Worm (Caenorhabditis elegans) whole organism, L3 larva: ENCODE results near the gene osm-3.

Experiments used
- R02D3.7 ChIP-seq: fragments of 150-350 bp; optimal IDR thresholded peaks from 2 replicates; lab custom pipeline; 2014; ENCODE audit warnings: missing biosample characterization, missing genetic modification characterization
- ZK546.5 ChIP-seq: sonication (generic microtip); optimal IDR thresholded peaks from 2 replicates; lab custom pipeline; 2017; ENCODE audit warnings: missing biosample characterization, missing genetic modification characterization
- aly-2 ChIP-seq: fragments of 150-350 bp; optimal IDR thresholded peaks from 2 replicates; lab custom pipeline; 2014; ENCODE audit warnings: missing biosample characterization, missing genetic modification characterization
- ceh-28 ChIP-seq: fragments of 150-350 bp; optimal IDR thresholded peaks from 2 replicates; lab custom pipeline; 2014; ENCODE audit warnings: missing biosample characterization, missing genetic modification reagents, missing genetic modification characterization
- ceh-9 ChIP-seq: sonication (generic microtip); optimal IDR thresholded peaks from 2 replicates; lab custom pipeline; 2018; ENCODE audit warnings: missing biosample characterization, missing genetic modification characterization
- daf-12 ChIP-seq: fragments of 150-350 bp; optimal IDR thresholded peaks from 2 replicates; lab custom pipeline; 2014; ENCODE audit warnings: missing biosample characterization, missing genetic modification reagents, missing genetic modification characterization
- egl-5 ChIP-seq: fragments of 150-350 bp; optimal IDR thresholded peaks from 2 replicates; lab custom pipeline; 2017; ENCODE audit warnings: missing biosample characterization, missing genetic modification reagents, missing genetic modification characterization, inconsistent platforms
- elt-1 ChIP-seq: fragments of 150-350 bp; optimal IDR thresholded peaks from 2 replicates; lab custom pipeline; 2014; ENCODE audit warnings: missing biosample characterization, missing genetic modification characterization
- elt-2 ChIP-seq: sonication (generic microtip); optimal IDR thresholded peaks from 2 replicates; lab custom pipeline; 2016; ENCODE audit warnings: missing genetic modification reagents, mild to moderate bottlenecking, missing genetic modification characterization, missing compliant biosample characterization
- elt-3 ChIP-seq, 3 experiments: fragments of 150-350 bp in 1 of 3; sonication (generic microtip) in 2 of 3; optimal IDR thresholded peaks; 2 replicates in 2 of 3; 4 replicates in 1 of 3; lab custom pipeline; 2014 to 2017; ENCODE audit warnings: missing biosample characterization in 3 of 3, missing genetic modification characterization in 3 of 3
- eor-1 ChIP-seq, 2 experiments: fragments of 150-350 bp; optimal IDR thresholded peaks; 2 replicates each; lab custom pipeline; 2014 to 2018; ENCODE audit warnings: missing biosample characterization in 2 of 2, missing genetic modification characterization in 2 of 2
- fkh-10 ChIP-seq: sonication (generic microtip); optimal IDR thresholded peaks from 2 replicates; lab custom pipeline; 2017; ENCODE audit warnings: missing biosample characterization, missing genetic modification reagents, missing genetic modification characterization
- fkh-2 ChIP-seq: fragments of 150-350 bp; optimal IDR thresholded peaks from 2 replicates; lab custom pipeline; 2014; ENCODE audit warnings: missing biosample characterization, missing genetic modification reagents, missing genetic modification characterization
- fos-1 ChIP-seq: fragments of 150-350 bp; optimal IDR thresholded peaks from 2 replicates; lab custom pipeline; 2014; ENCODE audit warnings: missing biosample characterization, missing genetic modification characterization
- hmg-11 ChIP-seq: sonication (generic microtip); optimal IDR thresholded peaks from 2 replicates; lab custom pipeline; 2016; ENCODE audit warnings: missing genetic modification characterization, missing compliant biosample characterization
- jun-1 ChIP-seq: fragments of 150-350 bp; optimal IDR thresholded peaks from 2 replicates; lab custom pipeline; 2014; ENCODE audit warnings: missing biosample characterization, missing genetic modification reagents, missing genetic modification characterization
- lin-15B ChIP-seq: fragments of 150-350 bp; optimal IDR thresholded peaks from 2 replicates; lab custom pipeline; 2014; ENCODE audit warnings: missing biosample characterization, missing genetic modification characterization
- lin-39 ChIP-seq: fragments of 150-350 bp; optimal IDR thresholded peaks from 2 replicates; lab custom pipeline; 2018; ENCODE audit warnings: missing biosample characterization, missing genetic modification reagents, missing genetic modification characterization
- lsy-12 ChIP-seq: sonication (generic microtip); optimal IDR thresholded peaks from 2 replicates; lab custom pipeline; 2016; ENCODE audit warnings: mild to moderate bottlenecking, missing genetic modification characterization, missing compliant biosample characterization
- mdl-1 ChIP-seq: fragments of 150-350 bp; optimal IDR thresholded peaks from 2 replicates; lab custom pipeline; 2014; ENCODE audit warnings: missing biosample characterization, missing genetic modification characterization
- mml-1 ChIP-seq: fragments of 150-350 bp; sonication (generic microtip); optimal IDR thresholded peaks from 3 replicates; lab custom pipeline; 2014; ENCODE audit warnings: missing biosample characterization, missing genetic modification characterization
- nfya-1 ChIP-seq: sonication (generic microtip); optimal IDR thresholded peaks from 2 replicates; lab custom pipeline; 2017; ENCODE audit warnings: missing genetic modification characterization, mild to moderate bottlenecking, missing compliant biosample characterization, antibody characterized with exemption, moderate library complexity; ENCODE audit not compliant: insufficient read depth
- nhr-11 ChIP-seq: fragments of 150-350 bp; optimal IDR thresholded peaks from 2 replicates; lab custom pipeline; 2014; ENCODE audit warnings: missing biosample characterization, missing genetic modification characterization
- nhr-28 ChIP-seq: fragments of 150-350 bp; optimal IDR thresholded peaks from 2 replicates; lab custom pipeline; 2014; ENCODE audit warnings: missing biosample characterization, missing genetic modification characterization
- nhr-67 ChIP-seq: fragments of 150-350 bp; optimal IDR thresholded peaks from 2 replicates; lab custom pipeline; 2014; ENCODE audit warnings: missing biosample characterization, missing genetic modification characterization
- nhr-76 ChIP-seq: fragments of 150-350 bp; sonication (generic microtip); optimal IDR thresholded peaks from 5 replicates; lab custom pipeline; 2014; ENCODE audit warnings: missing biosample characterization, missing genetic modification characterization
- pqm-1 ChIP-seq: fragments of 150-350 bp; optimal IDR thresholded peaks from 2 replicates; lab custom pipeline; 2017; ENCODE audit warnings: missing biosample characterization, missing genetic modification characterization, inconsistent platforms
- tbx-2 ChIP-seq: sonication (generic microtip); optimal IDR thresholded peaks from 2 replicates; lab custom pipeline; 2016; ENCODE audit warnings: mild to moderate bottlenecking, missing genetic modification characterization, missing compliant biosample characterization
- unc-39 ChIP-seq: sonication (generic microtip); optimal IDR thresholded peaks from 4 replicates; lab custom pipeline; 2017; ENCODE audit warnings: missing biosample characterization, missing genetic modification characterization
- unc-62 ChIP-seq: fragments of 150-350 bp; sonication (generic microtip); optimal IDR thresholded peaks from 4 replicates; lab custom pipeline; 2014; ENCODE audit warnings: missing biosample characterization, missing genetic modification reagents, missing genetic modification characterization
- zag-1 ChIP-seq: fragments of 150-350 bp; optimal IDR thresholded peaks from 2 replicates; lab custom pipeline; 2014; ENCODE audit warnings: missing biosample characterization, missing genetic modification characterization
- ztf-11 ChIP-seq: fragments of 150-350 bp; optimal IDR thresholded peaks from 2 replicates; lab custom pipeline; 2014; ENCODE audit warnings: missing biosample characterization, missing genetic modification characterization
- ztf-4 ChIP-seq: fragments of 150-350 bp; optimal IDR thresholded peaks from 2 replicates; lab custom pipeline; 2014; ENCODE audit warnings: missing biosample characterization, missing genetic modification characterization

Gene osm-3

DNA sequence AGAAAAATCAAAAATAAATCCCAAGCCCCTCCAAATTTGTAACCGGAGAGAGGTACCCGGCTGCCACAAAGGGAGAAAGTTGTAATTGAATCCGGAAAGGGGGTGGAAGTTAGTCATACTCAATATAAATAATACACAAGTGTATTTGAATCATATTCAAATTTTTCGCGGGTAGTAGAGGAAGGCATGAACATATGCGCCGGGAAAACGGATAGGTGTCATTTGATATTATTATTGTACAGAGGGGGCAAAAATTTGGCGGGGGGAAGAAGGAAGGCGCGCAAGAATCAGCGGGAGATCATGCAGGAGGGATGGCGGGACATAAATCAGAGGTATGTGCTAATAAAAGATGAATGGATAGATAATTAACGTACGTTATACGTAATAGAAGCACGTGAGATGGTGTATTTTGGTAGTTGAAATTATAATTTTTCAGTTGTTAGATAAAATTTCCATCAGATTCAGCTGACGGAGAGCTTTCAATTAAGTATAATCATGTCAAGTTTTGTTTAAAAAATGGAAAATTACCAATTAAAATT lies 25.8 kb upstream of the osm-3 start, which contains the start of gene F28F9.3:
F28F9.3 (plus strand) TSS at position 301 of the 539 bp plus-strand sequence.
- TF ChIP-seq ceh-9 (tag; lab: Kevin White, UChicago) (no peak), pqm-1 (no peak), lin-39 (no peak), R02D3.7 (tag; lab: Kevin White, UChicago) (no peak), lin-15B (no peak), eor-1 (tag; optimal IDR thresholded peaks at IDR 0.05; lab: Kevin White, UChicago) (no peak), mml-1 (tag; lab: Kevin White, UChicago) (no peak), mdl-1 (tag; lab: Kevin White, UChicago) (no peak)
- TF ChIP-seq, all 47 proteins: peak for 0

DNA sequence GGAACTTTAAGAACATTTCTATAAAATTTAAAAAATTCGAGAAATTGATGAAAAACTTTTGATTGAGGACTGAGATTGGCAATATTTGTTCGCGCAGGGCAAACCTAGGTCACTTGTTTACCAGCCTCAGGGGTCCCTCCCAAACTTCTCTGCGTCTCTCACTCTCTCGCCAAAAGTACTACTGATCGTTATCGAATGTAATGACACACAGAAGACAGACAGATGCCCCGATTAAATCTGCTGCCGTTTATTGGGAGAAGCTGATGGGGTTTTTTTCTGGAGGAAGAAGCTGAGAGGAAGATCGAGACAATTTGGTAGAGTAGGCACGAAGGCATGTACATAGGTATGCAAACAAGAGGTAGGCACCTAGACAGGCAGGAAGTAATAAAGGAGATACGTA lies 24.5 kb upstream of the osm-3 start:
- TF ChIP-seq elt-1, result peak; percentile 21
- no peak for TF ChIP-seq ZK546.5 (tag; lab: Kevin White, UChicago)
- no peak for TF ChIP-seq aly-2
- TF ChIP-seq unc-39 (tag; lab: Kevin White, UChicago), result no peak
- peak; percentile 3 for TF ChIP-seq egl-5 (tag; lab: Kevin White, UChicago)

DNA sequence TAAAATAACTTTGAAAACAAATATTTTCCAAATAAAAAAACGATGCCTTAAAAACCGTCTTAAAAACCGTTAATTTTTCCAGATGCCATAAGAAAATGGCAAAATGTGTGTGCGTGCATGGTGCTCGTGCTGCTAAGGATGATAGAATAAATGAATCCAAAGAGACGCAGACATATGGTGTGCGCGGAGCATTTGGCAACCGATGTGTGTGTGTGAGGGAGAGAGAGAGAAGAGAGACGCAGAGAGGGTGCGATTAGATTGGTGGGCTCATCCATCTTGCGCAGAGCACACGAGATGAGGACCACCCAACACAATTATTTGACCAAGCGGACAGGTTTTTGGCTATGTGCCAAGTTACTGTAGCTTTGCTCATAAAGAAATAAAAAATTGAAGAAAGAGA lies 23.9 kb upstream of the osm-3 start:
- TF ChIP-seq hmg-11 (tag; lab: Kevin White, UChicago) (peak; percentile 57), lin-39 (peak; percentile 84), elt-2 (tag; lab: Kevin White, UChicago) (no peak), ztf-11 (no peak), lin-15B (peak; percentile 20), nfya-1 (tag; lab: Kevin White, UChicago) (peak; percentile 68), ztf-4 (tag; lab: Kevin White, UChicago) (no peak), zag-1 (tag; lab: Kevin White, UChicago) (no peak), nhr-28 (tag; lab: Kevin White, UChicago) (no peak), ceh-28 (no peak), unc-62 (GFP tag; lab: Kevin White, UChicago) (no peak), ceh-9 (tag; lab: Kevin White, UChicago) (no peak)

DNA sequence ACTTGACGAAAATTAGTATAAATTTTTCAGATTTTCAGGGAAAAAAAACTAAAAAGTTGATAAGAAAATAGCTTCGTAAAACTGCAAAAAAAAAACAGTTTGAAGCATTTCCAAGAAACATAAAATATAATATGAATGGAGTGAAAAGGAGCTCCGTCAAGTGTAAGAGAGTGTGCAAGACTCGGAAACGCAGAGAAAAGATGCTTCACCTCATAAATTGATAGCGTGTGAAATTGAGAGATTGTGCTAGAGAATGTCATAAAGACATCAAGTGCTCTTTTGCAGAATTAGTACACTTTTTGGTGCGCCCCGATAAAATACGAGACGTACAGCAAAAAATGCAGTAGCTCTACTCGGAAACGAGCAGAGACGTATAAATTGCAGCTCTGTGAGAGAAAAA lies 20.7 kb upstream of the osm-3 start:
- no peak for TF ChIP-seq nfya-1 (tag; lab: Kevin White, UChicago)
- TF ChIP-seq elt-2 (tag; lab: Kevin White, UChicago), result peak; percentile 34
- TF ChIP-seq elt-3 (tag; optimal IDR thresholded peaks at IDR 0.05; lab: Kevin White, UChicago), result no peak
- TF ChIP-seq mdl-1 (tag; lab: Kevin White, UChicago), result no peak

DNA sequence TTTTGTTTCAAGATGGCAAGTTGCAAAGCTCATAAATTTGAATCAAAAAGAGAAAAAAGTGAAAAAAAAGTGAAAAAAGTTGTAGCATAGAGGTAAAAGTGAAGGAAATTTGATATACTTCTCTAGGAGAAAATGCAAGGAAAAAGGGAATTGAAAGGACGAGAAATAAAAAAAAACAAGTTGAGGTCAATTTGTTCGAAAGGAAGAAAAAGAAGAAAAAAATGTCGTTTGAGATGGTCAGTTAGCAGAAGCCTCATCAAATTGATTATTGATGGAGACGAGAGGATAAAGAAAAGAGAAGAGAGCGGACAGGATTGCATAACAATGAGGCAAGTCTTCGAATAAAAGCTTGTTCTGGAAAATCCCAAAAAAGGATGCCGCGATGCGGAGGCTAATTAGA lies 19.3 kb upstream of the osm-3 start:
- TF ChIP-seq lin-15B, result no peak
- no peak for TF ChIP-seq aly-2
- peak; percentile 95 for TF ChIP-seq fkh-10 (GFP tag; lab: Kevin White, UChicago)

DNA sequence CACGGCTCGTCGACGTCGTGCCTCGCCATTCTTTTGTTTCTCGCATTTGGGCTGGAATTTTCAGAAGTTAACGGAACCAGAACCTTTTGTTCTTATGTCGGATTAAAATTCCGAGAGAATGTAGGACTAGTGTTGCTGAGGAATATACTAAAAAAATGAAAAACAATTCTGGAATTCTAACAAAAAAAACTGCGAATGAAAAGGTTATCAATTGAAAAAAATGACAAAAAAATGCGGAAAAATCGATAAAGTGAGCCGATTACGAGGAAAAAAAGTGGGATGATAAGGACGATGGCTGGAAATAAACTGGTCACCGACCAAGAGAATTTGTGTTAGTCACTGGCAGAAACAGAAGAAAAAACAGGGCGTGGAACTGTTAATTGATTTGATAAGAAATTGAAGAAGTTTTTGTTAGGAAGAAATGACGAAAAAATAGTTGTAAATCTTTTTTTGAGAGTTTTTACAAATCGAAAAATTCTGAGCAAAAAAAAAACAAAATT lies 18.5 kb upstream of the osm-3 start, which contains the start of gene bris-1:
bris-1 (minus strand) TSS at position 51 of the 500 bp plus-strand sequence.
- TF ChIP-seq nhr-11 (tag; lab: Kevin White, UChicago), result no peak
- peak; percentile 8 for TF ChIP-seq pqm-1
- TF ChIP-seq ceh-28, result peak; percentile 2
- TF ChIP-seq aly-2, result no peak
- TF ChIP-seq elt-2 (tag; lab: Kevin White, UChicago), result peak; percentile 81
- TF ChIP-seq ZK546.5 (tag; lab: Kevin White, UChicago), result no peak
- no peak for TF ChIP-seq jun-1
- TF ChIP-seq unc-62 (GFP tag; lab: Kevin White, UChicago), result no peak

DNA sequence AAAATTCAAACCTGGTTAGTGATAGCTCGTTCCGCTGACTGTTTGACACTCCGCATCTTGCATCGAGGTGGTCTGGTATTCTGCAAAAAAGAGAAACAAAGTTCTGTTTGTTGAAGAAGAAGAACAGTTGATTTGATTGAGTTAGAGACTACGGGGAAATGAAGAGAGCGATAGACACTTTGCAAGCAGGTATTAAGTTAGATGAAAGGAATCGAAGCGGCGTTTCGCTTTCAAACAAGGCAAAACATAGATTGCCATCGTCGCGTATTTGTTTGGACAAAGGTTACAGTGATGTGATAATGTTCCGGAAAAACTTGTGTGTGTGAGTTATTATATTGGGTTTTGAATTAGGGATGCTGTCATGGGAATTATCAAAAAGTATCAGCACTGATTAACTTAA lies 16.4 kb upstream of the osm-3 start:
- TF ChIP-seq hmg-11 (tag; lab: Kevin White, UChicago) (no peak), daf-12 (tag; lab: Kevin White, UChicago) (no peak), ceh-9 (tag; lab: Kevin White, UChicago) (no peak), nhr-76 (no peak), fos-1 (no peak), tbx-2 (tag; lab: Kevin White, UChicago) (no peak), nhr-67 (no peak), fkh-10 (GFP tag; lab: Kevin White, UChicago) (no peak), aly-2 (no peak), elt-2 (tag; lab: Kevin White, UChicago) (no peak), mdl-1 (tag; lab: Kevin White, UChicago) (no peak), eor-1 (tag; optimal IDR thresholded peaks at IDR 0.05; lab: Kevin White, UChicago) (no peak), lsy-12 (tag; lab: Kevin White, UChicago) (no peak), fkh-2 (tag; lab: Kevin White, UChicago) (no peak), jun-1 (no peak)
